Worm (Caenorhabditis elegans) whole organism, late embryonic: ENCODE measurements around the gene clc-32.

Experiments
- ama-1 ChIP-seq: fragments of 150-350 bp; optimal IDR thresholded peaks from 2 replicates; lab custom pipeline; 2014
- ceh-18 ChIP-seq: sonication (generic microtip); optimal IDR thresholded peaks from 2 replicates; lab custom pipeline; 2016; ENCODE audit warnings: missing genetic modification characterization, missing compliant biosample characterization
- ceh-2 ChIP-seq: sonication (generic microtip); optimal IDR thresholded peaks from 2 replicates; lab custom pipeline; 2016; ENCODE audit warnings: missing genotype, missing genetic modification characterization, missing compliant biosample characterization
- ceh-30 ChIP-seq: fragments of 150-350 bp; optimal IDR thresholded peaks from 2 replicates; lab custom pipeline; 2014; ENCODE audit warnings: missing biosample characterization, missing genetic modification characterization
- ceh-45 ChIP-seq: fragments of 200-800 bp; sonication (Bioruptor generic); IDR thresholded peaks from 2 replicates; pipeline ENCODE4 v1.3.6; 2022; ENCODE audit warnings: missing genetic modification reagents, missing genetic modification characterization, missing compliant biosample characterization
- hlh-13 ChIP-seq: fragments of 200-800 bp; sonication (Bioruptor generic); optimal IDR thresholded peaks from 2 replicates; lab custom pipeline; 2018; ENCODE audit warnings: mild to moderate bottlenecking, missing genetic modification characterization, missing compliant biosample characterization
- mec-3 ChIP-seq: sonication (generic microtip); optimal IDR thresholded peaks from 2 replicates; lab custom pipeline; 2016; ENCODE audit warnings: borderline replicate concordance, missing genetic modification characterization, missing compliant biosample characterization
- nhr-11 ChIP-seq: fragments of 150-350 bp; optimal IDR thresholded peaks from 2 replicates; lab custom pipeline; 2014; ENCODE audit warnings: missing biosample characterization, missing genetic modification characterization
- pha-4 ChIP-seq: fragments of 150-350 bp; optimal IDR thresholded peaks from 2 replicates; lab custom pipeline; 2018; ENCODE audit warnings: missing biosample characterization, missing genetic modification reagents, missing genetic modification characterization
- pros-1 ChIP-seq: fragments of 150-350 bp; optimal IDR thresholded peaks from 2 replicates; lab custom pipeline; 2014; ENCODE audit warnings: missing biosample characterization, missing genetic modification reagents, missing genetic modification characterization
- sox-4 ChIP-seq: sonication (generic microtip); optimal IDR thresholded peaks from 2 replicates; lab custom pipeline; 2017; ENCODE audit warnings: mild to moderate bottlenecking, missing genetic modification characterization, inconsistent platforms, missing compliant biosample characterization
- unc-42 ChIP-seq: sonication (generic microtip); optimal IDR thresholded peaks from 2 replicates; lab custom pipeline; 2016; ENCODE audit warnings: missing genotype, missing genetic modification characterization, missing compliant biosample characterization
- zip-5 ChIP-seq: sonication (generic microtip); optimal IDR thresholded peaks from 2 replicates; lab custom pipeline; 2016; ENCODE audit warnings: missing genetic modification characterization, missing compliant biosample characterization

ce11 chrV:16165936-16166335 is 25.0 kb upstream of the clc-32 start, which contains the start of gene str-108:
- TF ChIP-seq nhr-11 (no peak), ama-1 (lab: Kevin White, UChicago) (no peak), ceh-45 (no peak), mec-3 (no peak), ceh-30 (tag; lab: Kevin White, UChicago) (no peak), sox-4 (no peak), pros-1 (tag; lab: Kevin White, UChicago) (no peak), ceh-18 (tag; lab: Kevin White, UChicago) (no peak), zip-5 (tag; lab: Kevin White, UChicago) (no peak), ceh-2 (tag; lab: Kevin White, UChicago) (no peak), unc-42 (tag; lab: Kevin White, UChicago) (no peak), hlh-13 (GFP tag; lab: Kevin White, UChicago) (no peak), pha-4 (tag; lab: Kevin White, UChicago) (no peak)
